Worm (Caenorhabditis elegans) whole organism, young adult: ENCODE results near the gene ugt-2.

Experiments used
- B0019.2 ChIP-seq: fragments of 200-800 bp; sonication (Bioruptor generic); conservative IDR thresholded peaks from 2 replicates; pipeline ENCODE4 v1.3.6; 2022; ENCODE audit warnings: missing genetic modification reagents, missing genetic modification characterization, missing compliant biosample characterization
- C17E4.6 ChIP-seq: fragments of 200-800 bp; sonication (Bioruptor generic); IDR thresholded peaks from 2 replicates; pipeline ENCODE4 v1.3.6; 2022; ENCODE audit warnings: missing genetic modification reagents, missing genetic modification characterization, missing compliant biosample characterization
- Y53F4B.3 ChIP-seq: fragments of 200-800 bp; sonication (Bioruptor generic); IDR thresholded peaks from 2 replicates; pipeline ENCODE4 v1.3.6; 2022; ENCODE audit warnings: missing genetic modification reagents, missing genetic modification characterization, missing compliant biosample characterization
- Y56A3A.18 ChIP-seq: fragments of 200-800 bp; sonication (Bioruptor generic); IDR thresholded peaks from 2 replicates; pipeline ENCODE4 v1.3.6; 2022; ENCODE audit warnings: missing genetic modification reagents, missing genetic modification characterization, missing compliant biosample characterization
- Y67H2A.10 ChIP-seq: fragments of 200-800 bp; sonication (Bioruptor generic); conservative IDR thresholded peaks from 2 replicates; pipeline ENCODE4 v1.3.6; 2022; ENCODE audit warnings: missing genetic modification reagents, missing genetic modification characterization, missing compliant biosample characterization
- Y79H2A.3 ChIP-seq: fragments of 200-800 bp; sonication (Bioruptor generic); conservative IDR thresholded peaks from 2 replicates; pipeline ENCODE4 v1.3.6; 2022; ENCODE audit warnings: missing genetic modification reagents, missing genetic modification characterization, missing compliant biosample characterization
- aptf-3 ChIP-seq: fragments of 200-800 bp; sonication (Bioruptor generic); IDR thresholded peaks from 2 replicates; pipeline ENCODE4 v1.3.6; 2022; ENCODE audit warnings: missing genetic modification characterization, missing compliant biosample characterization
- atf-7 ChIP-seq: sonication (generic microtip); optimal IDR thresholded peaks from 2 replicates; lab custom pipeline; 2017; ENCODE audit warnings: mild to moderate bottlenecking, missing genetic modification characterization, missing compliant biosample characterization
- athp-1 ChIP-seq: sonication (generic microtip); optimal IDR thresholded peaks from 2 replicates; lab custom pipeline; 2017; ENCODE audit warnings: mild to moderate bottlenecking, missing genetic modification characterization, missing compliant biosample characterization
- attf-6 ChIP-seq: fragments of 200-800 bp; sonication (Bioruptor generic); IDR thresholded peaks from 2 replicates; pipeline ENCODE4 v1.3.6; 2022; ENCODE audit warnings: missing genetic modification reagents, missing genetic modification characterization, missing compliant biosample characterization
- cebp-1 ChIP-seq, 2 experiments: fragments of 200-800 bp in 1 of 2; sonication (Bioruptor generic) in 1 of 2; sonication (generic microtip) in 1 of 2; IDR thresholded peaks in 1 of 2; optimal IDR thresholded peaks in 1 of 2; 2 replicates each; pipeline versions ENCODE4 v1.3.6 to Lab custom; 2017 to 2022; ENCODE audit warnings: missing compliant biosample characterization in 2 of 2, missing genetic modification characterization in 2 of 2, mild to moderate bottlenecking in 1 of 2, missing genetic modification reagents in 1 of 2, moderate library complexity in 1 of 2
- cebp-2 ChIP-seq: fragments of 200-800 bp; sonication (Bioruptor generic); IDR thresholded peaks from 2 replicates; pipeline ENCODE4 v1.3.6; 2022; ENCODE audit warnings: missing genetic modification characterization, missing compliant biosample characterization
- ceh-100 ChIP-seq: fragments of 200-800 bp; sonication (Bioruptor generic); IDR thresholded peaks from 2 replicates; pipeline ENCODE4 v1.3.6; 2022; ENCODE audit warnings: missing genetic modification reagents, missing genetic modification characterization, missing compliant biosample characterization
- ets-4 ChIP-seq: fragments of 200-800 bp; sonication (Bioruptor generic); optimal IDR thresholded peaks from 2 replicates; lab custom pipeline; 2018; ENCODE audit warnings: mild to moderate bottlenecking, missing genetic modification characterization, missing compliant biosample characterization
- hlh-26 ChIP-seq: fragments of 200-800 bp; sonication (Bioruptor generic); conservative IDR thresholded peaks from 2 replicates; pipeline ENCODE4 v1.3.6; 2022; ENCODE audit warnings: missing genetic modification reagents, missing genetic modification characterization, missing compliant biosample characterization
- lag-1 ChIP-seq: fragments of 200-800 bp; sonication (Bioruptor generic); IDR thresholded peaks from 2 replicates; pipeline ENCODE4 v1.3.6; 2022; ENCODE audit warnings: missing genetic modification reagents, missing genetic modification characterization, missing compliant biosample characterization
- lsy-27 ChIP-seq: sonication (generic microtip); optimal IDR thresholded peaks from 2 replicates; lab custom pipeline; 2017; ENCODE audit warnings: missing genetic modification characterization, mild to moderate bottlenecking, missing compliant biosample characterization, antibody characterized with exemption, missing genotype, borderline replicate concordance; ENCODE audit not compliant: insufficient read depth
- mcd-1 ChIP-seq: fragments of 200-800 bp; sonication (Bioruptor generic); IDR thresholded peaks from 2 replicates; pipeline ENCODE4 v1.3.6; 2022; ENCODE audit warnings: missing genetic modification reagents, missing genetic modification characterization, missing compliant biosample characterization
- mes-4 ChIP-seq: sonication (generic microtip); optimal IDR thresholded peaks from 2 replicates; lab custom pipeline; 2016; ENCODE audit warnings: missing genotype, missing genetic modification characterization, missing compliant biosample characterization
- nfya-1 ChIP-seq: sonication (generic microtip); optimal IDR thresholded peaks from 2 replicates; lab custom pipeline; 2017; ENCODE audit warnings: antibody characterized with exemption, missing compliant biosample characterization, missing genetic modification characterization, borderline replicate concordance; ENCODE audit not compliant: insufficient read depth
- nfya-2 ChIP-seq: fragments of 200-800 bp; sonication (Bioruptor generic); IDR thresholded peaks from 2 replicates; pipeline ENCODE4 v1.3.6; 2022; ENCODE audit warnings: missing genetic modification reagents, missing genetic modification characterization, missing compliant biosample characterization
- nhr-120 ChIP-seq: fragments of 200-800 bp; sonication (Bioruptor generic); IDR thresholded peaks from 2 replicates; pipeline ENCODE4 v1.3.6; 2022; ENCODE audit warnings: missing genetic modification characterization, missing compliant biosample characterization
- nhr-27 ChIP-seq: fragments of 200-800 bp; sonication (Bioruptor generic); optimal IDR thresholded peaks from 2 replicates; lab custom pipeline; 2018; ENCODE audit warnings: mild to moderate bottlenecking, missing genetic modification characterization, moderate library complexity, missing compliant biosample characterization
- nhr-80 ChIP-seq: sonication (generic microtip); optimal IDR thresholded peaks from 2 replicates; lab custom pipeline; 2016; ENCODE audit warnings: missing genetic modification characterization, missing compliant biosample characterization
- rcor-1 ChIP-seq: fragments of 200-800 bp; sonication (Bioruptor generic); IDR thresholded peaks from 2 replicates; pipeline ENCODE4 v1.3.6; 2022; ENCODE audit warnings: missing genetic modification reagents, missing genetic modification characterization, missing compliant biosample characterization
- snpc-1.3 ChIP-seq: sonication (generic microtip); optimal IDR thresholded peaks from 2 replicates; lab custom pipeline; 2017; ENCODE audit warnings: missing genetic modification characterization, mild to moderate bottlenecking, missing compliant biosample characterization, antibody characterized with exemption, moderate library complexity, missing genotype, missing genetic modification reagents; ENCODE audit not compliant: insufficient read depth
- snpc-4 ChIP-seq, 5 experiments: fragments of 150-350 bp in 1 of 5; sonication (generic microtip) in 4 of 5; optimal IDR thresholded peaks; 2 replicates each; lab custom pipeline; 2014 to 2018; ENCODE audit warnings: missing genetic modification characterization in 5 of 5, missing biosample characterization in 3 of 5, antibody characterized with exemption in 2 of 5, mild to moderate bottlenecking in 2 of 5, missing compliant biosample characterization in 2 of 5, missing genotype in 2 of 5, moderate library complexity in 2 of 5, missing genetic modification reagents in 1 of 5
- unc-62 ChIP-seq: fragments of 150-350 bp; optimal IDR thresholded peaks from 2 replicates; lab custom pipeline; 2014; ENCODE audit warnings: missing biosample characterization, missing genetic modification reagents, missing genetic modification characterization
- zfh-2 ChIP-seq: fragments of 200-800 bp; sonication (Bioruptor generic); conservative IDR thresholded peaks from 2 replicates; pipeline ENCODE4 v1.3.6; 2022; ENCODE audit warnings: missing genetic modification reagents, missing genetic modification characterization, missing compliant biosample characterization
- ztf-22 ChIP-seq: fragments of 200-800 bp; sonication (Bioruptor generic); optimal IDR thresholded peaks from 2 replicates; lab custom pipeline; 2018; ENCODE audit warnings: mild to moderate bottlenecking, missing genetic modification characterization, moderate library complexity, missing compliant biosample characterization
- ztf-3 ChIP-seq: fragments of 200-800 bp; sonication (Bioruptor generic); optimal IDR thresholded peaks from 2 replicates; lab custom pipeline; 2018; ENCODE audit warnings: mild to moderate bottlenecking, missing genetic modification characterization, missing compliant biosample characterization

Gene ugt-2

DNA sequence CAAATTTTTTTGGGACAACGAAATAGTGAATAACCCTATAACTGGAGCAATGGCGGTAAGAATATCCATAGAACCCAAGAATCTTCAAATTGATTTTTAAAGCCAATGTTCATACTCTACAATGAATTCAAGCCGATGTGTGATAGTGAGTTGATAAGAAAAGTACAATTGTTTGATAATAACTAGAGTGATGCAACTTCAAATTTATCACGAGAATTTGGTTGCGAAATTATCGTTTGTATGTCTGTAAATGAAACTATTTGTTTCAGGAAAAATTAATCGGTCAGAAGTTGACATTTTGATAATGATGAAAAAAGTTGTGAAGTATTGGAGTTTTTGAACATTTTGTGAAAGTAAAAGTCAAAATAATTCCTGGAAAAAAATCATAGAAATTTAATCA is 689 bp downstream of the ugt-2 start:
- TF ChIP-seq cebp-1 (GFP tag; IDR thresholded peaks at IDR 0.05; lab: Robert Waterston, UW) (peak; percentile 84), cebp-1 (tag; optimal IDR thresholded peaks at IDR 0.05; lab: Kevin White, UChicago) (peak; percentile 86), ets-4 (GFP tag; lab: Kevin White, UChicago) (peak; percentile 32), aptf-3 (no peak), mcd-1 (GFP tag; lab: Robert Waterston, UW) (no peak), nhr-80 (peak; percentile 93)

DNA sequence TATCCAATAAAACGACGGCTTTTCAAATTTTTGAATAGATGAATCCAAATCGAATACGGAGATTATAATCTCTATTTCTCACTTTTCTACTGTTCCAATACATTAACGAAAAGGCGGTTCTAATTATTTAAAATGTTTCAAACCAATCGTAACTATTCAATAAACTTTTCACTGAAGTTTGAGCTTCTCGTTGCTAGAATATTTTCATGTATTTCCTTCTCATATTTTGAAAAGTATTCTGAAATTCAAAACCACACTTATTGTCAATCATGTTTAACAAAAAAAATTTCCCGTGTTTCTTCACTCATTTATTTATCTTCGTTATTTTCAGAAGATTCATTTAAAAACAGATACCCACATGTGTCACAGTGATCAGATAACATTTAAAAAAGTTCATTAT is 4.2 kb downstream of the ugt-2 start, which contains the start of gene F15H10.8:
Gene F15H10.8, minus strand, starts transcription at position 101 of the 400 bp plus-strand sequence.
- no peak for TF ChIP-seq Y79H2A.3 (GFP tag; lab: Robert Waterston, UW)
- TF ChIP-seq hlh-26 (GFP tag; lab: Robert Waterston, UW), result no peak
- TF ChIP-seq C17E4.6 (GFP tag; lab: Robert Waterston, UW), result no peak
- TF ChIP-seq atf-7 (tag; lab: Kevin White, UChicago), result no peak
- TF ChIP-seq attf-6 (GFP tag; lab: Robert Waterston, UW), result no peak
- TF ChIP-seq nfya-1 (tag; lab: Kevin White, UChicago), result no peak
- no peak for TF ChIP-seq ztf-22 (GFP tag; lab: Kevin White, UChicago)
- TF ChIP-seq nfya-2 (GFP tag; lab: Robert Waterston, UW), result no peak
- TF ChIP-seq Y67H2A.10 (GFP tag; lab: Robert Waterston, UW), result no peak

DNA sequence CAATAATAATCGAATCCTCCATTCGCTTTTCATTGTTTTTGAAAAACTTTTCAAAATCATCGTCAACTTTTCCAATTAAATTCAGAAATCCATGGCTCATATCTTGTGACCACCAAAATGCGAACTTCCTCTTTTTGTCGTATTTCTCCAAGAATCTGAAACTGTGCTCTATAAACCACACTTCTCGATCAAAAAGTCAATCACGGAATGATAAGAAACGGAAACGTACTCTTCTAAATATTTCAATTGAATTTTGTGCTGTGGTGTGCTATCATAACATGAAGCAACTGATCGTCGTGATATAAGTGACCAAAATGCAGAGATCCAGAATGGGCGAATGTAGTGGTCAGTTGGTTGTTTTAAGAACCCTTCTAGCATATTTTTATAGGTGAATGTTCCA is 6.1 kb downstream of the ugt-2 start:
- TF ChIP-seq lag-1 (GFP tag; lab: Robert Waterston, UW) (no peak), nhr-80 (peak; percentile 74), mes-4 (tag; lab: Kevin White, UChicago) (no peak)

DNA sequence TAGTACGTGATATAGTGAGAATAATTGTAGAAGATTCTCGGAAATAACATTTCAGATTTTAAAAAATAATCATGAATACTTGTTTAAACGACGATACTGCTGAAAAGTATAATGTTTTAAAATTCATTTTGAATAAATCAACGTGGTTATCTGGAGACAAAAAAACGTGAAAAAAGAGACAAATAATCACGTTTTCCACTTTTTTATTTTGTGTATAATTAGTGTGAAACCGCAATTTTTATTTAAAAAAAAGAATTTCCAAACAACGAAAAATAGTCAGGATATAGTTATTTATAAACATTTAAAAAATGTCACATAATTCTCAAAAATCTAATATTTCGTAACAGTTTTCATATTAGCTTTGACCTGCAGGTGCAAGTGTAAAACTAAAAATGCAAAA is 7.7 kb downstream of the ugt-2 start, which contains the start of gene F15H10.7:
Gene F15H10.7, minus strand, starts transcription at position 101 of the 400 bp plus-strand sequence.
- TF ChIP-seq cebp-2, result no peak
- TF ChIP-seq Y56A3A.18 (GFP tag; lab: Robert Waterston, UW), result no peak
- no peak for TF ChIP-seq zfh-2 (GFP tag; lab: Robert Waterston, UW)
- no peak for TF ChIP-seq lsy-27
- TF ChIP-seq athp-1 (tag; lab: Kevin White, UChicago), result no peak
- no peak for TF ChIP-seq nhr-120 (GFP tag; lab: Robert Waterston, UW)
- TF ChIP-seq Y53F4B.3, result no peak
- no peak for TF ChIP-seq B0019.2 (GFP tag; lab: Robert Waterston, UW)
- no peak for TF ChIP-seq ceh-100 (GFP tag; lab: Robert Waterston, UW)
- no peak for TF ChIP-seq ets-4 (GFP tag; lab: Kevin White, UChicago)
- no peak for TF ChIP-seq snpc-4 (GFP tag; optimal IDR thresholded peaks at IDR 0.05; lab: Kevin White, UChicago)
- TF ChIP-seq snpc-4 (tag; optimal IDR thresholded peaks at IDR 0.05; lab: Kevin White, UChicago), result no peak
- TF ChIP-seq rcor-1 (GFP tag; lab: Robert Waterston, UW), result no peak
- TF ChIP-seq ztf-3 (GFP tag; lab: Kevin White, UChicago), result no peak
- no peak for TF ChIP-seq nhr-27 (tag; lab: Kevin White, UChicago)

DNA sequence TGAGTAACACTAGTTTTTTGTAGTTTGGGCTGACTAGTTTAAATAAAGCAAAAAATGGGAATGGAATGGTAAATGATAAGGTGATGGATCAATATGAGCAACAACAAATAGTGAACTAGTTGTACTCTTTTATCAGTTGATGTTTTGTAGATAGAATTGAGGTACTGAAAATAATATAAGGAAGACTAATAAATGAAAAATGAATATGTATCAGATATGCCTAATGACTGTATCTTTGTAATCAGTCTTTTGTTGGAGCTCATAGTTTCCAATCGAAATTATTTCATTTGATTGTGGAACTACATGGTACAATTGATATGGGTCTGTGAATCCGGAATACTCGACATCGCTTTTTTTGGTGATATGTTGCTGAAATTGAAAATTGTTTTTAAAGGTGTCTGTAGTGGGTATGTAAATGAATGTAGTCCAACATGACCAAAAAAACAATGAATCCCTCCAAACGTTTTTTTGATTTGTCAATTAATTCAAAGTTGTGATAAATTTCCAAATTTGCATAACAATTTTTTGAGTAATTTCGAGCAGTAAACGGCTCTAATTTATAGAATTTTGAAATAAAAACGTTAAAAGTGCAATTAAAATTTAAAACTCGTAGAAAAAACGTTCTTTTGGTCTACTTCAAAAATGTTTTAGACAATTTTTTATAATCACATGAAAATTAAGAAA is 11.6 kb downstream of the ugt-2 start, which contains the start of gene F15H10.12:
Gene F15H10.12, minus strand, starts transcription at position 51 of the 684 bp plus-strand sequence.
- TF ChIP-seq unc-62 (GFP tag; lab: Kevin White, UChicago), result no peak
- TF ChIP-seq snpc-1.3 (tag; lab: Kevin White, UChicago), result no peak
